Fruit fly (Drosophila melanogaster) whole organism, adult: ENCODE data around the gene ck.

Source experiments
- CG11617 ChIP-seq: fragments of 200-800 bp; sonication (Bioruptor generic); optimal IDR thresholded peaks from 2 replicates; lab custom pipeline; 2017; ENCODE audit warnings: mild to moderate bottlenecking, missing biosample characterization, missing genetic modification reagents, missing genetic modification characterization
- CG12768 ChIP-seq: fragments of 200-800 bp; sonication (Bioruptor generic); optimal IDR thresholded peaks from 2 replicates; lab custom pipeline; 2017; ENCODE audit warnings: missing biosample characterization, missing genetic modification characterization, mild to moderate bottlenecking, moderate library complexity, missing genetic modification reagents
- CG14711 ChIP-seq: fragments of 200-800 bp; sonication (Bioruptor generic); optimal IDR thresholded peaks from 2 replicates; lab custom pipeline; 2018; ENCODE audit warnings: missing biosample characterization, mild to moderate bottlenecking, missing genetic modification characterization, moderate library complexity
- CG33017 ChIP-seq: fragments of 200-800 bp; sonication (Bioruptor generic); optimal IDR thresholded peaks from 2 replicates; lab custom pipeline; 2018; ENCODE audit warnings: missing biosample characterization, mild to moderate bottlenecking, missing genetic modification characterization, moderate library complexity
- CG7045 ChIP-seq: fragments of 200-800 bp; sonication (Bioruptor generic); optimal IDR thresholded peaks from 2 replicates; lab custom pipeline; 2017; ENCODE audit warnings: missing biosample characterization, mild to moderate bottlenecking, missing genetic modification characterization
- CG7101 ChIP-seq: fragments of 200-800 bp; sonication (Bioruptor generic); optimal IDR thresholded peaks from 2 replicates; lab custom pipeline; 2018; ENCODE audit warnings: missing biosample characterization, mild to moderate bottlenecking, missing genetic modification characterization, moderate library complexity
- Clk ChIP-seq: fragments of 200-800 bp; sonication (Bioruptor generic); optimal IDR thresholded peaks from 2 replicates; lab custom pipeline; 2017; ENCODE audit warnings: missing biosample characterization, missing genetic modification characterization
- Crg-1 ChIP-seq: fragments of 200-800 bp; sonication (Bioruptor generic); optimal IDR thresholded peaks from 2 replicates; lab custom pipeline; 2016; ENCODE audit warnings: missing biosample characterization, missing genetic modification characterization
- Mnt ChIP-seq: fragments of 200-800 bp; sonication (Bioruptor generic); optimal IDR thresholded peaks from 2 replicates; lab custom pipeline; 2016; ENCODE audit warnings: missing biosample characterization, mild to moderate bottlenecking, missing genetic modification characterization
- kay ChIP-seq: fragments of 200-800 bp; sonication (Bioruptor generic); peaks from one replicate; lab custom pipeline; 2016; ENCODE audit warnings: missing biosample characterization, missing genetic modification characterization, borderline replicate concordance
- pad ChIP-seq: fragments of 200-800 bp; sonication (Bioruptor generic); optimal IDR thresholded peaks from 3 replicates; lab custom pipeline; 2017; ENCODE audit warnings: missing biosample characterization, missing genetic modification characterization, mild to moderate bottlenecking, moderate library complexity, missing genetic modification reagents
- tj ChIP-seq: fragments of 200-800 bp; sonication (Bioruptor generic); optimal IDR thresholded peaks from 3 replicates; lab custom pipeline; 2017; ENCODE audit warnings: missing biosample characterization, mild to moderate bottlenecking, missing genetic modification characterization, moderate library complexity
- toe ChIP-seq: fragments of 200-800 bp; sonication (Bioruptor generic); optimal IDR thresholded peaks from 2 replicates; lab custom pipeline; 2016; ENCODE audit warnings: missing biosample characterization, missing genetic modification characterization

- no peak for TF ChIP-seq CG11617 (GFP tag; lab: Kevin White, UChicago)
- TF ChIP-seq Mnt (GFP tag; lab: Kevin White, UChicago) = no peak
- TF ChIP-seq CG33017 = no peak
- no peak for TF ChIP-seq Crg-1 (GFP tag; lab: Kevin White, UChicago)
- no peak for TF ChIP-seq tj (GFP tag; lab: Kevin White, UChicago)
- no peak for TF ChIP-seq toe (GFP tag; lab: Kevin White, UChicago)
- no peak for TF ChIP-seq CG14711 (tag; lab: Kevin White, UChicago)
- no peak for TF ChIP-seq pad
- TF ChIP-seq CG7101 (tag; lab: Kevin White, UChicago) = no peak
- no peak for TF ChIP-seq CG7045 (GFP tag; lab: Kevin White, UChicago)
- no peak for TF ChIP-seq kay (GFP tag; lab: Kevin White, UChicago)
- no peak for TF ChIP-seq CG12768 (GFP tag; lab: Kevin White, UChicago)
- TF ChIP-seq Clk (GFP tag; lab: Kevin White, UChicago) = no peak
Observed at dm6 chr2L:15070216-15070615, 12.6 kb upstream of the ck start, which contains the start of gene vig.
